Fruit fly (Drosophila melanogaster) whole organism, embryonic: ENCODE results near the gene ast.

ENCODE experiments used
- Asciz ChIP-seq: fragments of 200-800 bp; sonication (Bioruptor generic); optimal IDR thresholded peaks from 2 replicates; lab custom pipeline; 2017; ENCODE audit warnings: missing biosample characterization, mild to moderate bottlenecking, missing genetic modification characterization, missing genetic modification reagents
- Awh ChIP-seq: fragments of 200-800 bp; sonication (Bioruptor generic); IDR thresholded peaks from 2 replicates; pipeline ENCODE4, ENCODE4 v1.3.6; 2022; ENCODE audit warnings: missing biosample characterization, missing genetic modification characterization
- CG10267 ChIP-seq: fragments of 200-800 bp; sonication (Bioruptor generic); optimal IDR thresholded peaks from 2 replicates; lab custom pipeline; 2018; ENCODE audit warnings: missing biosample characterization, mild to moderate bottlenecking, missing genetic modification characterization, moderate library complexity
- CG10366 ChIP-seq: fragments of 200-800 bp; sonication (Bioruptor generic); IDR thresholded peaks from 2 replicates; pipeline ENCODE4 v1.3.6; 2022; ENCODE audit warnings: missing biosample characterization, missing genetic modification characterization
- CG11696 ChIP-seq: fragments of 200-800 bp; sonication (Bioruptor generic); IDR thresholded peaks from 2 replicates; pipeline ENCODE4 v1.3.6; 2022; ENCODE audit warnings: missing biosample characterization, missing genetic modification characterization
- CG13775 ChIP-seq: fragments of 200-800 bp; sonication (Bioruptor generic); optimal IDR thresholded peaks from 3 replicates; lab custom pipeline; 2017; ENCODE audit warnings: missing biosample characterization, mild to moderate bottlenecking, missing genetic modification characterization
- CG14710 ChIP-seq: fragments of 200-800 bp; sonication (Bioruptor generic); optimal IDR thresholded peaks from 3 replicates; lab custom pipeline; 2019; ENCODE audit warnings: missing biosample characterization, mild to moderate bottlenecking, missing genetic modification characterization, moderate library complexity
- CG15479 ChIP-seq: fragments of 200-800 bp; sonication (Bioruptor generic); optimal IDR thresholded peaks from 3 replicates; lab custom pipeline; 2019; ENCODE audit warnings: missing biosample characterization, mild to moderate bottlenecking, missing genetic modification characterization, moderate library complexity
- CG15601 ChIP-seq: fragments of 200-800 bp; sonication (Bioruptor generic); optimal IDR thresholded peaks from 3 replicates; lab custom pipeline; 2019; ENCODE audit warnings: missing biosample characterization, mild to moderate bottlenecking, missing genetic modification characterization, moderate library complexity
- CG1603 ChIP-seq: fragments of 200-800 bp; sonication (Bioruptor generic); optimal IDR thresholded peaks from 2 replicates; lab custom pipeline; 2019; ENCODE audit warnings: missing biosample characterization, mild to moderate bottlenecking, missing genetic modification characterization, moderate library complexity
- CG1647 ChIP-seq: fragments of 200-800 bp; sonication (Bioruptor generic); optimal IDR thresholded peaks from 3 replicates; lab custom pipeline; 2016; ENCODE audit warnings: missing biosample characterization, missing genetic modification characterization
- CG17359 ChIP-seq: fragments of 200-800 bp; sonication (Bioruptor generic); optimal IDR thresholded peaks from 3 replicates; lab custom pipeline; 2018; ENCODE audit warnings: missing biosample characterization, mild to moderate bottlenecking, missing genetic modification characterization, moderate library complexity
- CG17802 ChIP-seq: fragments of 200-800 bp; sonication (Bioruptor generic); optimal IDR thresholded peaks from 2 replicates; lab custom pipeline; 2018; ENCODE audit warnings: missing biosample characterization, mild to moderate bottlenecking, missing genetic modification characterization, moderate library complexity
- CG18262 ChIP-seq: fragments of 200-800 bp; optimal IDR thresholded peaks from 3 replicates; lab custom pipeline; 2019; ENCODE audit warnings: missing biosample characterization, mild to moderate bottlenecking, missing genetic modification characterization, moderate library complexity
- CG31441 ChIP-seq: fragments of 200-800 bp; sonication (Bioruptor generic); IDR thresholded peaks from 2 replicates; pipeline ENCODE4 v1.3.6; 2022; ENCODE audit warnings: missing biosample characterization, missing genetic modification characterization
- CG32767 ChIP-seq: fragments of 200-800 bp; sonication (Bioruptor generic); IDR thresholded peaks from 2 replicates; pipeline ENCODE4 v1.3.6; 2022; ENCODE audit warnings: missing biosample characterization, missing genetic modification characterization
- CG33213 ChIP-seq: fragments of 200-800 bp; sonication (Bioruptor generic); optimal IDR thresholded peaks from 3 replicates; lab custom pipeline; 2016; ENCODE audit warnings: missing biosample characterization, missing genetic modification characterization
- CG3407 ChIP-seq: fragments of 200-800 bp; sonication (Bioruptor generic); optimal IDR thresholded peaks from 2 replicates; lab custom pipeline; 2018; ENCODE audit warnings: missing biosample characterization, mild to moderate bottlenecking, missing genetic modification characterization
- CTCF ChIP-seq: fragments of 200-800 bp; sonication (Bioruptor generic); optimal IDR thresholded peaks from 2 replicates; lab custom pipeline; 2017; ENCODE audit warnings: missing biosample characterization, mild to moderate bottlenecking, missing genetic modification characterization, moderate library complexity
- Drgx ChIP-seq: fragments of 200-800 bp; sonication (Bioruptor generic); IDR thresholded peaks from 2 replicates; pipeline ENCODE4 v1.3.6; 2022; ENCODE audit warnings: missing biosample characterization, missing genetic modification characterization
- Ets65A ChIP-seq: fragments of 200-800 bp; sonication (Bioruptor generic); peaks from one replicate; lab custom pipeline; 2016; ENCODE audit warnings: missing biosample characterization, missing genetic modification characterization
- Fer2 ChIP-seq: fragments of 200-800 bp; sonication (Bioruptor generic); optimal IDR thresholded peaks from 2 replicates; lab custom pipeline; 2018; ENCODE audit warnings: missing biosample characterization, mild to moderate bottlenecking, missing genetic modification characterization, moderate library complexity
- Gsc ChIP-seq: fragments of 200-800 bp; sonication (Bioruptor generic); IDR thresholded peaks from 2 replicates; pipeline ENCODE4 v1.3.6; 2022; ENCODE audit warnings: missing biosample characterization, missing genetic modification characterization
- Hand ChIP-seq: fragments of 200-800 bp; sonication (Bioruptor generic); optimal IDR thresholded peaks from 2 replicates; lab custom pipeline; 2017; ENCODE audit warnings: mild to moderate bottlenecking, missing biosample characterization, missing genetic modification reagents, missing genetic modification characterization
- Hsf ChIP-seq: fragments of 200-800 bp; sonication (Bioruptor generic); optimal IDR thresholded peaks from 3 replicates; lab custom pipeline; 2016; ENCODE audit warnings: missing biosample characterization, missing genetic modification characterization
- Lpt ChIP-seq: fragments of >200 bp; optimal IDR thresholded peaks from 2 replicates; lab custom pipeline; 2018; ENCODE audit warnings: missing biosample characterization, missing genetic modification characterization
- Med ChIP-seq: fragments of 200-800 bp; sonication (Bioruptor generic); peaks from one replicate; lab custom pipeline; 2016; ENCODE audit warnings: missing biosample characterization, missing genetic modification characterization, mild to moderate bottlenecking, inconsistent platforms, moderate library complexity
- NC2β ChIP-seq: fragments of 200-800 bp; sonication (Bioruptor generic); optimal IDR thresholded peaks from 2 replicates; lab custom pipeline; 2016; ENCODE audit warnings: missing biosample characterization, missing genetic modification characterization
- Nf-YB ChIP-seq: fragments of 200-800 bp; sonication (Bioruptor generic); optimal IDR thresholded peaks from 3 replicates; lab custom pipeline; 2019; ENCODE audit warnings: missing biosample characterization, mild to moderate bottlenecking, missing genetic modification characterization, moderate library complexity
- PHDP ChIP-seq: fragments of 200-800 bp; sonication (Bioruptor generic); optimal IDR thresholded peaks from 3 replicates; lab custom pipeline; 2018; ENCODE audit warnings: missing biosample characterization, mild to moderate bottlenecking, missing genetic modification characterization, moderate library complexity
- Poxn ChIP-seq: fragments of 200-800 bp; sonication (Bioruptor generic); IDR thresholded peaks from 2 replicates; pipeline ENCODE4 v1.3.6; 2022; ENCODE audit warnings: missing biosample characterization, missing genetic modification characterization
- Rfx ChIP-seq: fragments of 200-800 bp; sonication (Bioruptor generic); IDR thresholded peaks from 2 replicates; pipeline ENCODE4 v1.3.6; 2022; ENCODE audit warnings: missing biosample characterization, missing genetic modification characterization
- ato ChIP-seq: fragments of 200-800 bp; sonication (Bioruptor generic); IDR thresholded peaks from 2 replicates; pipeline ENCODE4 v1.3.6; 2022; ENCODE audit warnings: missing biosample characterization, missing genetic modification characterization; ENCODE audit not compliant: partially characterized antibody
- az2 ChIP-seq: fragments of 200-800 bp; sonication (Bioruptor generic); optimal IDR thresholded peaks from 3 replicates; lab custom pipeline; 2016; ENCODE audit warnings: missing biosample characterization, missing genetic modification characterization
- chn ChIP-seq: fragments of 200-800 bp; sonication (Bioruptor generic); optimal IDR thresholded peaks from 2 replicates; lab custom pipeline; 2016; ENCODE audit warnings: missing biosample characterization, missing genetic modification characterization
- crol ChIP-seq: fragments of 200-800 bp; sonication (Bioruptor generic); IDR thresholded peaks from 2 replicates; pipeline ENCODE4 v1.3.6; 2022; ENCODE audit warnings: missing biosample characterization, missing genetic modification characterization
- dan ChIP-seq: fragments of 200-800 bp; sonication (Bioruptor generic); IDR thresholded peaks from 2 replicates; pipeline ENCODE4 v1.3.6; 2022; ENCODE audit warnings: missing biosample characterization, missing genetic modification characterization
- danr ChIP-seq: fragments of 200-800 bp; sonication (Bioruptor generic); IDR thresholded peaks from 2 replicates; pipeline ENCODE4 v1.3.6; 2022; ENCODE audit warnings: missing biosample characterization, missing genetic modification characterization
- dysf ChIP-seq: fragments of 200-800 bp; sonication (Bioruptor generic); IDR thresholded peaks from 3 replicates; pipeline ENCODE4 v1.3.6; 2022; ENCODE audit warnings: missing biosample characterization, missing genetic modification characterization
- esg ChIP-seq: fragments of 200-800 bp; sonication (Bioruptor generic); conservative IDR thresholded peaks from 2 replicates; pipeline ENCODE4 v1.3.6; 2022; ENCODE audit warnings: missing biosample characterization, missing genetic modification characterization
- fd96Cb ChIP-seq: fragments of 200-800 bp; sonication (Bioruptor generic); optimal IDR thresholded peaks from 2 replicates; lab custom pipeline; 2018; ENCODE audit warnings: missing biosample characterization, mild to moderate bottlenecking, missing genetic modification characterization, moderate library complexity
- ftz-f1 ChIP-seq: fragments of 200-800 bp; sonication (Bioruptor generic); optimal IDR thresholded peaks from 2 replicates; lab custom pipeline; 2016; ENCODE audit warnings: missing biosample characterization, missing genetic modification characterization
- ham ChIP-seq: fragments of 200-800 bp; sonication (Bioruptor generic); IDR thresholded peaks from 2 replicates; pipeline ENCODE4 v1.3.6; 2022; ENCODE audit warnings: missing biosample characterization, missing genetic modification characterization
- jigr1 ChIP-seq: fragments of 200-800 bp; sonication (Bioruptor generic); IDR thresholded peaks from 3 replicates; pipeline ENCODE4 v1.3.6; 2022; ENCODE audit warnings: missing biosample characterization, missing genetic modification characterization
- klu ChIP-seq: fragments of 200-800 bp; sonication (Bioruptor generic); IDR thresholded peaks from 2 replicates; pipeline ENCODE4 v1.3.6; 2022; ENCODE audit warnings: missing biosample characterization, missing genetic modification characterization
- pita ChIP-seq: fragments of 200-800 bp; sonication (Bioruptor generic); optimal IDR thresholded peaks from 2 replicates; lab custom pipeline; 2017; ENCODE audit warnings: missing biosample characterization, mild to moderate bottlenecking, missing genetic modification characterization
- psq ChIP-seq: fragments of 200-800 bp; sonication (Bioruptor generic); optimal IDR thresholded peaks from 2 replicates; lab custom pipeline; 2017; ENCODE audit warnings: missing biosample characterization, missing genetic modification characterization
- sc ChIP-seq, 3 experiments: fragments of >200 bp in 2 of 3; fragments of 200-800 bp in 1 of 3; sonication (Bioruptor generic) in 1 of 3; optimal IDR thresholded peaks; 2 replicates in 2 of 3; 3 replicates in 1 of 3; lab custom pipeline; 2017; ENCODE audit warnings: mild to moderate bottlenecking in 1 of 3, missing biosample characterization in 1 of 3, missing genetic modification characterization in 1 of 3, missing genetic modification reagents in 1 of 3
- shn ChIP-seq: fragments of 200-800 bp; sonication (Bioruptor generic); optimal IDR thresholded peaks from 3 replicates; lab custom pipeline; 2016; ENCODE audit warnings: missing biosample characterization, missing genetic modification characterization
- vfl ChIP-seq: fragments of 200-800 bp; sonication (Bioruptor generic); optimal IDR thresholded peaks from 2 replicates; lab custom pipeline; 2016; ENCODE audit warnings: missing biosample characterization, missing genetic modification characterization

ast gene

DNA sequence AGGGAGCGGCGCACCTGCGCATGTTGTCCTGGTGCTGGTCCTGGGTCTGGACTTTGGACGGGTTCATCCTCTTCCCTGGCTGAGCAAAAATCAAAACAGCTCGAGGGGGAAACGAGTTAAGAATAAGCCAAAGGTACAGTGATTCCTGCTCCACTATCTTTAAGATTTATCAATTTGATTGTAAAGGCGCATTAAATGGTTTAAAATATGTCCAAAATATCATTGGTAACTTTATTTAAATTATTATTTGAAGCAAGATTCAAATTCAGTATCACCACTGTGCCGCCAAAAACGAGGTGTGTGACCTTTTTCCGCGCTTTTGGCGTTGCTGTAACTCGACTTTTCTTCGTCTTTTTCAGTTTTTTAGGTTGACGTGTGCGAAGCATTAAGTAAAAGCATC is 8.3 kb upstream of the ast start:
- no peak for TF ChIP-seq ato (GFP tag; lab: Robert Waterston, UW)

DNA sequence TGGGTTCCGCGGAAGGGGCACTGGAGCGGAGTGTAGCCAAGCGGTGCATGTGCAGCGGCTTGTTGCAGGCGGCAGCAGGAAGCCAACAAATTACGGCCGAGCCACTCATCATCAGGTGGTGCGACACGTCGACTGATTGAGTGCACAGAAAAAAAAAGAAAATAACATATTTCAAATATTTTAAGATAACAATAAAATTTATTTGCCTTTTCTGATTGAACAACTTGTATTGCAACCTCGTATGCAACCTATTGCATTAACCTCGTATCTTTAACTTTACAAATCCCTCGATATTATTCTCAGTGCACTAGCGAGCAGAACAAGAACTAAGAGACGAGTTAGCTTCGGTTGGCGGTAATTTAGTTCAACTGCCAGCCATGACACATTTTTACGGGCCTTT is 7.4 kb upstream of the ast start:
- TF ChIP-seq CG17359 (tag; lab: Kevin White, UChicago): peak; percentile 29
- no peak for TF ChIP-seq Nf-YB (GFP tag; lab: Kevin White, UChicago)
- TF ChIP-seq az2 (GFP tag; lab: Kevin White, UChicago): no peak
- TF ChIP-seq danr (GFP tag; lab: Robert Waterston, UW): no peak
- TF ChIP-seq CTCF: no peak
- no peak for TF ChIP-seq Rfx (GFP tag; lab: Robert Waterston, UW)
- no peak for TF ChIP-seq Poxn (GFP tag; lab: Robert Waterston, UW)
- TF ChIP-seq Asciz (GFP tag; lab: Kevin White, UChicago): peak; percentile 6
- peak; percentile 60 for TF ChIP-seq Ets65A (GFP tag; lab: Kevin White, UChicago)
- TF ChIP-seq CG10267 (tag; lab: Kevin White, UChicago): peak; percentile 15
- no peak for TF ChIP-seq shn (GFP tag; lab: Kevin White, UChicago)
- 0 out of 2 replicates have a peak, but pooled peaks have one; percentile 20 for TF ChIP-seq Awh
- peak; percentile 53; the same call in 1 of the 3 replicates for TF ChIP-seq dysf (GFP tag; lab: Robert Waterston, UW)
- no peak for TF ChIP-seq pita
- TF ChIP-seq CG1647 (GFP tag; lab: Kevin White, UChicago): no peak
- no peak for TF ChIP-seq ftz-f1
- TF ChIP-seq Gsc: no peak
- no peak for TF ChIP-seq psq (GFP tag; lab: Kevin White, UChicago)
- peak; percentile 56 for TF ChIP-seq CG14710 (tag; lab: Kevin White, UChicago)
- no peak for TF ChIP-seq klu
- TF ChIP-seq Hsf (GFP tag; lab: Kevin White, UChicago): peak; percentile 5
- TF ChIP-seq jigr1 (GFP tag; lab: Robert Waterston, UW): no peak
- TF ChIP-seq CG17802 (tag; lab: Kevin White, UChicago): no peak
- no peak for TF ChIP-seq CG15479
- peak; percentile 50 for TF ChIP-seq CG1603 (tag; lab: Kevin White, UChicago)
- TF ChIP-seq dan (GFP tag; lab: Robert Waterston, UW): no peak
- TF ChIP-seq sc (optimal IDR thresholded peaks at IDR 0.05; lab: Kevin White, UChicago): no peak
- TF ChIP-seq sc (GFP tag; optimal IDR thresholded peaks at IDR 0.05; lab: Kevin White, UChicago): peak; percentile 33
- TF ChIP-seq Fer2 (tag; lab: Kevin White, UChicago): no peak
- TF ChIP-seq CG13775 (GFP tag; lab: Kevin White, UChicago): peak; percentile 43
- no peak for TF ChIP-seq NC2β (GFP tag; lab: Kevin White, UChicago)
- TF ChIP-seq CG31441 (GFP tag; lab: Robert Waterston, UW): peak; percentile 39; the same call in 1 of the 2 replicates
- TF ChIP-seq crol: 0 out of 2 replicates have a peak, but pooled peaks have one; percentile 18
- TF ChIP-seq Hand (GFP tag; lab: Kevin White, UChicago): no peak
- TF ChIP-seq ham (GFP tag; lab: Robert Waterston, UW): no peak
- TF ChIP-seq Drgx (GFP tag; lab: Robert Waterston, UW): peak; percentile 74
- peak; percentile 22 for TF ChIP-seq fd96Cb (tag; lab: Kevin White, UChicago)
- no peak for TF ChIP-seq vfl (GFP tag; lab: Kevin White, UChicago)
- TF ChIP-seq chn (GFP tag; lab: Kevin White, UChicago): peak; percentile 12
- TF ChIP-seq Med (GFP tag; lab: Kevin White, UChicago): peak; percentile 72
- no peak; the same call in 1 of the 2 replicates for TF ChIP-seq CG10366
- TF ChIP-seq Lpt: no peak
- TF ChIP-seq esg (GFP tag; lab: Robert Waterston, UW): no peak
- TF ChIP-seq CG15601 (tag; lab: Kevin White, UChicago): peak; percentile 32
- TF ChIP-seq CG3407: peak; percentile 18
- TF ChIP-seq CG18262: peak; percentile 53
- peak; percentile 18 for TF ChIP-seq PHDP (tag; lab: Kevin White, UChicago)
- no peak for TF ChIP-seq CG32767 (GFP tag; lab: Robert Waterston, UW)
- TF ChIP-seq CG11696: 0 out of 2 replicates have a peak, but pooled peaks have one; percentile 28
- TF ChIP-seq CG33213 (GFP tag; lab: Kevin White, UChicago): no peak
